Fruit fly (Drosophila melanogaster) whole organism, embryonic: ENCODE measurements around the gene mAChR-C.
A peak's percentile ranks its signal among the peaks of the same experiment; 100 is the strongest.

ENCODE experiments used
- CG10209 ChIP-seq: fragments of 200-800 bp; sonication (Bioruptor generic); optimal IDR thresholded peaks from 3 replicates; lab custom pipeline; 2017; ENCODE audit warnings: missing biosample characterization, mild to moderate bottlenecking, missing genetic modification characterization, missing genetic modification reagents
- CG12219 ChIP-seq: fragments of 200-800 bp; sonication (Bioruptor generic); optimal IDR thresholded peaks from 3 replicates; lab custom pipeline; 2018; ENCODE audit warnings: missing biosample characterization, mild to moderate bottlenecking, missing genetic modification characterization
- CG1233 ChIP-seq: fragments of 200-800 bp; sonication (Bioruptor generic); optimal IDR thresholded peaks from 4 replicates; lab custom pipeline; 2018; ENCODE audit warnings: missing biosample characterization, mild to moderate bottlenecking, missing genetic modification characterization
- CG14860 ChIP-seq: fragments of 200-800 bp; sonication (Bioruptor generic); IDR thresholded peaks from 3 replicates; pipeline ENCODE4 v1.3.6; 2022; ENCODE audit warnings: missing biosample characterization, missing genetic modification characterization; ENCODE audit not compliant: partially characterized antibody
- CG15601 ChIP-seq: fragments of 200-800 bp; sonication (Bioruptor generic); optimal IDR thresholded peaks from 3 replicates; lab custom pipeline; 2019; ENCODE audit warnings: missing biosample characterization, mild to moderate bottlenecking, missing genetic modification characterization, moderate library complexity
- CG17385 ChIP-seq: fragments of 200-800 bp; sonication (Bioruptor generic); optimal IDR thresholded peaks from 3 replicates; lab custom pipeline; 2018; ENCODE audit warnings: missing biosample characterization, mild to moderate bottlenecking, missing genetic modification characterization
- CG1832 ChIP-seq: fragments of 200-800 bp; sonication (Bioruptor generic); optimal IDR thresholded peaks from 2 replicates; lab custom pipeline; 2017; ENCODE audit warnings: missing biosample characterization, mild to moderate bottlenecking, missing genetic modification characterization, inconsistent platforms
- CG2129 ChIP-seq: fragments of 200-800 bp; sonication (Bioruptor generic); IDR thresholded peaks from 2 replicates; pipeline ENCODE4 v1.3.6; 2022; ENCODE audit warnings: missing biosample characterization, missing genetic modification characterization; ENCODE audit not compliant: partially characterized antibody
- CG30431 ChIP-seq: fragments of 200-800 bp; sonication (Bioruptor generic); optimal IDR thresholded peaks from 2 replicates; lab custom pipeline; 2017; ENCODE audit warnings: missing biosample characterization, missing genetic modification characterization
- CG32772 ChIP-seq: fragments of 200-800 bp; sonication (Bioruptor generic); IDR thresholded peaks from 2 replicates; pipeline ENCODE4 v1.3.6; 2022; ENCODE audit warnings: missing biosample characterization, missing genetic modification characterization
- CG4328 ChIP-seq: fragments of 200-800 bp; sonication (Bioruptor generic); optimal IDR thresholded peaks from 3 replicates; lab custom pipeline; 2017; ENCODE audit warnings: missing biosample characterization, missing genetic modification reagents, missing genetic modification characterization
- CG4360 ChIP-seq: fragments of 200-800 bp; sonication (Bioruptor generic); IDR thresholded peaks from 2 replicates; pipeline ENCODE4 v1.3.6; 2022; ENCODE audit warnings: missing biosample characterization, missing genetic modification characterization
- CG5180 ChIP-seq: fragments of 200-800 bp; sonication (Bioruptor generic); optimal IDR thresholded peaks from 3 replicates; lab custom pipeline; 2017; ENCODE audit warnings: missing biosample characterization, missing genetic modification characterization, mild to moderate bottlenecking, moderate library complexity, missing genetic modification reagents
- CG6689 ChIP-seq: fragments of 200-800 bp; sonication (Bioruptor generic); IDR thresholded peaks from 2 replicates; pipeline ENCODE4 v1.3.6; 2022; ENCODE audit warnings: missing biosample characterization, missing genetic modification characterization
- CG7839 ChIP-seq: fragments of 200-800 bp; sonication (Bioruptor generic); optimal IDR thresholded peaks from 3 replicates; lab custom pipeline; 2018; ENCODE audit warnings: missing biosample characterization, mild to moderate bottlenecking, missing genetic modification characterization, moderate library complexity
- D19A ChIP-seq: fragments of 200-800 bp; optimal IDR thresholded peaks from 3 replicates; lab custom pipeline; 2019; ENCODE audit warnings: missing biosample characterization, mild to moderate bottlenecking, missing genetic modification characterization, moderate library complexity
- Dad ChIP-seq: fragments of 200-800 bp; sonication (Bioruptor generic); optimal IDR thresholded peaks from 3 replicates; lab custom pipeline; 2016; ENCODE audit warnings: missing biosample characterization, missing genetic modification characterization
- Dip2 ChIP-seq: fragments of 200-800 bp; sonication (Bioruptor generic); IDR thresholded peaks from 2 replicates; pipeline ENCODE4 v1.3.6; 2022; ENCODE audit warnings: missing biosample characterization, missing genetic modification characterization
- Ets65A ChIP-seq: fragments of 200-800 bp; sonication (Bioruptor generic); peaks from one replicate; lab custom pipeline; 2016; ENCODE audit warnings: missing biosample characterization, missing genetic modification characterization
- GATAe ChIP-seq: fragments of 200-800 bp; sonication (Bioruptor generic); conservative IDR thresholded peaks from 2 replicates; pipeline ENCODE4 v1.3.6; 2022; ENCODE audit warnings: missing biosample characterization, missing genetic modification characterization
- H15 ChIP-seq: fragments of 200-800 bp; sonication (Bioruptor generic); IDR thresholded peaks from 3 replicates; pipeline ENCODE4 v1.3.6; 2022; ENCODE audit warnings: missing biosample characterization, missing genetic modification characterization
- HLH4C ChIP-seq: fragments of 200-800 bp; sonication (Bioruptor generic); IDR thresholded peaks from 3 replicates; pipeline ENCODE4 v1.3.6; 2022; ENCODE audit warnings: missing biosample characterization, missing genetic modification characterization; ENCODE audit not compliant: partially characterized antibody
- HmgD ChIP-seq: fragments of 200-800 bp; sonication (Bioruptor generic); optimal IDR thresholded peaks from 3 replicates; lab custom pipeline; 2016; ENCODE audit warnings: missing biosample characterization, missing genetic modification characterization
- Hr78 ChIP-seq, 2 experiments: fragments of 200-800 bp in 1 of 2; fragments of >200 bp in 1 of 2; sonication (Bioruptor generic) in 1 of 2; optimal IDR thresholded peaks; 2 replicates each; lab custom pipeline; 2017 to 2019; ENCODE audit warnings: missing biosample characterization in 2 of 2, missing genetic modification characterization in 2 of 2, mild to moderate bottlenecking in 1 of 2, moderate library complexity in 1 of 2
- Mrtf ChIP-seq: fragments of 200-800 bp; sonication (Bioruptor generic); IDR thresholded peaks from 3 replicates; pipeline ENCODE4 v1.3.6; 2022; ENCODE audit warnings: missing biosample characterization, missing genetic modification characterization
- NC2α ChIP-seq: fragments of 200-800 bp; sonication (Bioruptor generic); optimal IDR thresholded peaks from 2 replicates; lab custom pipeline; 2016; ENCODE audit warnings: missing biosample characterization, missing genetic modification characterization
- Optix ChIP-seq: fragments of 200-800 bp; sonication (Bioruptor generic); IDR thresholded peaks from 3 replicates; pipeline ENCODE4 v1.3.6; 2022; ENCODE audit warnings: missing biosample characterization, missing genetic modification characterization
- Spps ChIP-seq: fragments of 200-800 bp; sonication (Bioruptor generic); optimal IDR thresholded peaks from 2 replicates; lab custom pipeline; 2018; ENCODE audit warnings: missing biosample characterization, mild to moderate bottlenecking, missing genetic modification characterization
- aop ChIP-seq: fragments of 200-800 bp; sonication (Bioruptor generic); IDR thresholded peaks from 2 replicates; pipeline ENCODE4 v1.3.6; 2022; ENCODE audit warnings: missing biosample characterization, missing genetic modification characterization
- ash1 ChIP-seq: fragments of 200-800 bp; sonication (Bioruptor generic); optimal IDR thresholded peaks from 2 replicates; lab custom pipeline; 2018; ENCODE audit warnings: missing biosample characterization, mild to moderate bottlenecking, missing genetic modification characterization
- chm ChIP-seq: fragments of 200-800 bp; sonication (Bioruptor generic); IDR thresholded peaks from 2 replicates; pipeline ENCODE4 v1.3.6; 2022; ENCODE audit warnings: missing biosample characterization, missing genetic modification characterization
- ci ChIP-seq: fragments of 200-800 bp; sonication (Bioruptor generic); IDR thresholded peaks from 3 replicates; pipeline ENCODE4 v1.3.6; 2022; ENCODE audit warnings: missing biosample characterization, missing genetic modification characterization
- corto ChIP-seq: fragments of 200-800 bp; sonication (Bioruptor generic); optimal IDR thresholded peaks from 2 replicates; lab custom pipeline; 2016; ENCODE audit warnings: missing biosample characterization, mild to moderate bottlenecking, missing genetic modification characterization, moderate library complexity
- crol ChIP-seq: fragments of 200-800 bp; sonication (Bioruptor generic); IDR thresholded peaks from 2 replicates; pipeline ENCODE4 v1.3.6; 2022; ENCODE audit warnings: missing biosample characterization, missing genetic modification characterization
- cwo ChIP-seq: fragments of 200-800 bp; sonication (Bioruptor generic); optimal IDR thresholded peaks from 3 replicates; lab custom pipeline; 2017; ENCODE audit warnings: missing biosample characterization, missing genetic modification characterization, mild to moderate bottlenecking, moderate library complexity, missing genetic modification reagents
- dpn ChIP-seq, 2 experiments: fragments of 200-800 bp; sonication (Bioruptor generic); optimal IDR thresholded peaks; 3 replicates each; lab custom pipeline; 2016; ENCODE audit warnings: missing biosample characterization in 2 of 2, missing genetic modification characterization in 2 of 2
- emc ChIP-seq: fragments of 200-800 bp; sonication (Bioruptor generic); optimal IDR thresholded peaks from 2 replicates; lab custom pipeline; 2016; ENCODE audit warnings: missing biosample characterization, missing genetic modification characterization
- gcm ChIP-seq: fragments of 200-800 bp; sonication (Bioruptor generic); optimal IDR thresholded peaks from 2 replicates; lab custom pipeline; 2019; ENCODE audit warnings: missing biosample characterization, mild to moderate bottlenecking, missing genetic modification characterization, moderate library complexity
- hbn ChIP-seq: fragments of 200-800 bp; sonication (Bioruptor generic); IDR thresholded peaks from 2 replicates; pipeline ENCODE4 v1.3.6; 2022; ENCODE audit warnings: missing biosample characterization, missing genetic modification characterization; ENCODE audit not compliant: partially characterized antibody
- kni ChIP-seq: fragments of 200-800 bp; sonication (Bioruptor generic); optimal IDR thresholded peaks from 3 replicates; lab custom pipeline; 2017; ENCODE audit warnings: mild to moderate bottlenecking, missing biosample characterization, missing genetic modification reagents, missing genetic modification characterization
- lbe ChIP-seq: fragments of 200-800 bp; sonication (Bioruptor generic); optimal IDR thresholded peaks from 2 replicates; lab custom pipeline; 2016; ENCODE audit warnings: missing biosample characterization, mild to moderate bottlenecking, missing genetic modification characterization
- lola ChIP-seq, 3 experiments: fragments of >200 bp in 2 of 3; fragments of 200-800 bp in 1 of 3; sonication (Bioruptor generic) in 1 of 3; optimal IDR thresholded peaks; 2 replicates each; lab custom pipeline; 2017 to 2019; ENCODE audit warnings: missing biosample characterization in 3 of 3, missing genetic modification characterization in 3 of 3, mild to moderate bottlenecking in 1 of 3, moderate library complexity in 1 of 3
- mam ChIP-seq: fragments of 200-800 bp; sonication (Bioruptor generic); optimal IDR thresholded peaks from 3 replicates; lab custom pipeline; 2016; ENCODE audit warnings: missing biosample characterization, missing genetic modification characterization
- pfk ChIP-seq: fragments of 200-800 bp; sonication (Bioruptor generic); optimal IDR thresholded peaks from 2 replicates; lab custom pipeline; 2018; ENCODE audit warnings: missing biosample characterization, mild to moderate bottlenecking, missing genetic modification characterization, moderate library complexity
- rib ChIP-seq: fragments of 200-800 bp; sonication (Bioruptor generic); IDR thresholded peaks from 2 replicates; pipeline ENCODE4 v1.3.6; 2022; ENCODE audit warnings: missing biosample characterization, missing genetic modification characterization
- sqz ChIP-seq: fragments of 200-800 bp; sonication (Bioruptor generic); optimal IDR thresholded peaks from 3 replicates; lab custom pipeline; 2018; ENCODE audit warnings: missing biosample characterization, mild to moderate bottlenecking, missing genetic modification characterization
- sr ChIP-seq: fragments of 200-800 bp; sonication (Bioruptor generic); IDR thresholded peaks from 3 replicates; pipeline ENCODE4 v1.3.6; 2022; ENCODE audit warnings: missing biosample characterization, missing genetic modification characterization
- vvl ChIP-seq: fragments of 200-800 bp; sonication (Bioruptor generic); IDR thresholded peaks from 2 replicates; pipeline ENCODE4 v1.3.6; 2022; ENCODE audit warnings: missing biosample characterization, missing genetic modification characterization

Gene mAChR-C

dm6 chrX:6866040-6866439 is 33.6 kb upstream of the mAChR-C start (continued):
- TF ChIP-seq cwo (GFP tag; lab: Kevin White, UChicago) (peak; percentile 9), CG1233 (GFP tag; lab: Kevin White, UChicago) (peak; percentile 100), corto (GFP tag; lab: Kevin White, UChicago) (no peak), lola (GFP tag; optimal IDR thresholded peaks at IDR 0.05; lab: Kevin White, UChicago) (no peak), Dip2 (GFP tag; lab: Robert Waterston, UW) (no peak), kni (GFP tag; lab: Kevin White, UChicago) (peak; percentile 86), CG5180 (GFP tag; lab: Kevin White, UChicago) (peak; percentile 31), CG10209 (GFP tag; lab: Kevin White, UChicago) (no peak), ash1 (GFP tag; lab: Kevin White, UChicago) (peak; percentile 72), CG6689 (GFP tag; lab: Robert Waterston, UW) (no peak), pfk (peak; percentile 51), CG1832 (GFP tag; lab: Kevin White, UChicago) (peak; percentile 77), CG17385 (peak; percentile 2), CG7839 (tag; lab: Kevin White, UChicago) (no peak), hbn (no peak), CG4360 (GFP tag; lab: Robert Waterston, UW) (peak; percentile 19; the same call in 1 of the 2 replicates), sqz (GFP tag; lab: Kevin White, UChicago) (peak; percentile 46), HmgD (peak; percentile 22), ci (GFP tag; lab: Robert Waterston, UW) (peak; percentile 43; the same call in 1 of the 3 replicates), chm (GFP tag; lab: Robert Waterston, UW) (0 out of 2 replicates have a peak, but pooled peaks have one; percentile 59), H15 (GFP tag; lab: Robert Waterston, UW) (no peak), CG4328 (GFP tag; lab: Kevin White, UChicago) (peak; percentile 38), vvl (peak; percentile 21; the same call in 1 of the 2 replicates)
- TF ChIP-seq, all 482 proteins: peak for 69

DNA sequence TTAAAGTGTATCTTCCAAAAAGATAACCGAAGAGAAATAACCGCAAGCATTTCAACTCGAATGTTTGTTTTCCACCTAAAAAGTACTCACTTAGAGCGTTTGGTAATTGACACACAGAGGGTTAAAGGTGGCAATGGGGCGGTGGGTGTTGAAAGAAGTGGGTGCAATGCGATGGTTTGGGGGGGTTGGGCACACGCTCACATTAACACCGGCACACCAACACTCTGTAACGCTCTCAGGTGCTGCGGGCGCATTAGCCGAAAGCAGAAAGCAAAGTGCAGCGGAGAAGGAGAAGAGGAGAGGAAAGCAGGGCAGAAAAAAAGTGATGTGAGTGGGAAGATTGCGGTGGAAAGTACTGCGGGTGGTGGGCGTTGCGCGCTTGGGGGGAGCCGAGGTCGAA is 32.6 kb upstream of the mAChR-C start:
- TF ChIP-seq CG15601 (tag; lab: Kevin White, UChicago) = no peak
- 0 out of 2 replicates have a peak, but pooled peaks have one; percentile 9 for TF ChIP-seq CG32772 (GFP tag; lab: Robert Waterston, UW)
- no peak for TF ChIP-seq Mrtf (GFP tag; lab: Robert Waterston, UW)
- no peak for TF ChIP-seq lbe
- 0 out of 3 replicates have a peak, but pooled peaks have one; percentile 44 for TF ChIP-seq sr (GFP tag; lab: Robert Waterston, UW)
- no peak for TF ChIP-seq CG30431
- TF ChIP-seq dpn (GFP tag; optimal IDR thresholded peaks at IDR 0.05; lab: Kevin White, UChicago) = no peak
- TF ChIP-seq Spps (tag; lab: Kevin White, UChicago) = no peak
- TF ChIP-seq gcm = peak; percentile 30
- TF ChIP-seq Hr78 (GFP tag; optimal IDR thresholded peaks at IDR 0.05; lab: Kevin White, UChicago) = peak in 1 of 2 experiments; percentile 66
- TF ChIP-seq CG12219 (GFP tag; lab: Kevin White, UChicago) = no peak
- no peak for TF ChIP-seq CG14860
- peak; percentile 80 for TF ChIP-seq crol (GFP tag; lab: Robert Waterston, UW)
- TF ChIP-seq Ets65A (GFP tag; lab: Kevin White, UChicago) = peak; percentile 41
- TF ChIP-seq Optix (GFP tag; lab: Robert Waterston, UW) = no peak
- TF ChIP-seq HLH4C = no peak
- TF ChIP-seq NC2α = no peak
- TF ChIP-seq GATAe = no peak
- TF ChIP-seq rib (GFP tag; lab: Robert Waterston, UW) = no peak
- no peak for TF ChIP-seq mam (GFP tag; lab: Kevin White, UChicago)
- TF ChIP-seq aop (GFP tag; lab: Robert Waterston, UW) = no peak
- no peak for TF ChIP-seq Dad (GFP tag; lab: Kevin White, UChicago)
- no peak for TF ChIP-seq CG2129 (GFP tag; lab: Robert Waterston, UW)
- peak; percentile 52 for TF ChIP-seq D19A (tag; lab: Kevin White, UChicago)
- TF ChIP-seq emc (GFP tag; lab: Kevin White, UChicago) = no peak
